Worm (Caenorhabditis elegans) whole organism, L4 larva: ENCODE results near the gene fipr-8.

Experiments used
- D1046.2 ChIP-seq: fragments of 200-800 bp; sonication (Bioruptor generic); IDR thresholded peaks from 2 replicates; pipeline ENCODE4 v1.3.6; 2022; ENCODE audit warnings: missing genetic modification characterization, missing compliant biosample characterization
- F37D6.2 ChIP-seq: sonication (generic microtip); optimal IDR thresholded peaks from 2 replicates; lab custom pipeline; 2016; ENCODE audit warnings: mild to moderate bottlenecking, missing genetic modification characterization, missing compliant biosample characterization
- F44E2.7 ChIP-seq: fragments of 200-800 bp; sonication (Bioruptor generic); IDR thresholded peaks from 2 replicates; pipeline ENCODE4 v2.1.2; 2022; ENCODE audit warnings: missing genetic modification characterization, missing compliant biosample characterization
- F49E8.2 ChIP-seq: sonication (generic microtip); optimal IDR thresholded peaks from 2 replicates; lab custom pipeline; 2016; ENCODE audit warnings: missing compliant biosample characterization, mild to moderate bottlenecking, missing genetic modification characterization, borderline replicate concordance
- R02D3.7 ChIP-seq: fragments of 150-350 bp; sonication (generic microtip); optimal IDR thresholded peaks from 3 replicates; lab custom pipeline; 2014; ENCODE audit warnings: missing biosample characterization, missing genetic modification characterization
- Y105C5A.15 ChIP-seq: fragments of 200-800 bp; sonication (Bioruptor generic); IDR thresholded peaks from 2 replicates; pipeline ENCODE4 v1.3.6; 2022; ENCODE audit warnings: missing genetic modification characterization, missing compliant biosample characterization
- Y48G9A.11 ChIP-seq: fragments of 200-800 bp; sonication (Bioruptor generic); IDR thresholded peaks from 2 replicates; pipeline ENCODE4 v1.3.6; 2022; ENCODE audit warnings: missing genetic modification reagents, missing genetic modification characterization, missing compliant biosample characterization
- Y75B8A.6 ChIP-seq: fragments of 200-800 bp; sonication (Bioruptor generic); IDR thresholded peaks from 2 replicates; pipeline ENCODE4 v1.3.6; 2022; ENCODE audit warnings: missing genetic modification reagents, missing genetic modification characterization, missing compliant biosample characterization
- ZK337.2 ChIP-seq: fragments of 200-800 bp; sonication (Bioruptor generic); IDR thresholded peaks from 2 replicates; pipeline ENCODE4 v1.3.6; 2022; ENCODE audit warnings: missing genetic modification reagents, missing genetic modification characterization, missing compliant biosample characterization
- ZK546.5 ChIP-seq, 2 experiments: sonication (generic microtip); optimal IDR thresholded peaks; 2 replicates each; lab custom pipeline; 2017; ENCODE audit warnings: missing biosample characterization in 2 of 2, missing genetic modification characterization in 2 of 2
- aha-1 ChIP-seq: fragments of 150-350 bp; peaks from one replicate; lab custom pipeline; 2014; ENCODE audit warnings: missing biosample characterization, missing genetic modification characterization
- aly-2 ChIP-seq: sonication (generic microtip); optimal IDR thresholded peaks from 2 replicates; lab custom pipeline; 2018; ENCODE audit warnings: missing biosample characterization, missing genetic modification characterization
- ama-1 ChIP-seq: fragments of 150-350 bp; optimal IDR thresholded peaks from 2 replicates; lab custom pipeline; 2014; ENCODE audit warnings: inconsistent platforms, mixed read lengths
- ceh-28 ChIP-seq: fragments of 150-350 bp; optimal IDR thresholded peaks from 2 replicates; lab custom pipeline; 2014; ENCODE audit warnings: missing biosample characterization, missing genetic modification reagents, missing genetic modification characterization
- ceh-62 ChIP-seq: sonication (generic microtip); optimal IDR thresholded peaks from 2 replicates; lab custom pipeline; 2017; ENCODE audit warnings: missing biosample characterization, missing genetic modification characterization
- cey-2 ChIP-seq: sonication (generic microtip); optimal IDR thresholded peaks from 3 replicates; lab custom pipeline; 2017; ENCODE audit warnings: missing genetic modification characterization, mild to moderate bottlenecking, missing compliant biosample characterization, antibody characterized with exemption, borderline replicate concordance; ENCODE audit not compliant: insufficient read depth
- ctbp-1 ChIP-seq: fragments of 200-800 bp; sonication (Bioruptor generic); IDR thresholded peaks from 2 replicates; pipeline ENCODE4 v1.3.6; 2022; ENCODE audit warnings: missing genetic modification reagents, missing genetic modification characterization, missing compliant biosample characterization
- daf-12 ChIP-seq: fragments of 150-350 bp; optimal IDR thresholded peaks from 2 replicates; lab custom pipeline; 2014; ENCODE audit warnings: missing biosample characterization, missing genetic modification reagents, missing genetic modification characterization
- daf-19 ChIP-seq: fragments of 200-800 bp; sonication (Bioruptor generic); conservative IDR thresholded peaks from 2 replicates; pipeline ENCODE4 v1.3.6; 2022; ENCODE audit warnings: missing genetic modification characterization, missing compliant biosample characterization
- dpl-1 ChIP-seq: fragments of 150-350 bp; optimal IDR thresholded peaks from 2 replicates; lab custom pipeline; 2014; ENCODE audit warnings: missing biosample characterization, missing genetic modification reagents, missing genetic modification characterization
- duxl-1 ChIP-seq: sonication (generic microtip); optimal IDR thresholded peaks from 2 replicates; lab custom pipeline; 2016; ENCODE audit warnings: mild to moderate bottlenecking, missing genetic modification characterization, moderate library complexity, missing compliant biosample characterization; ENCODE audit not compliant: poor library complexity
- dve-1 ChIP-seq: sonication (generic microtip); optimal IDR thresholded peaks from 2 replicates; lab custom pipeline; 2017; ENCODE audit warnings: antibody characterized with exemption, mild to moderate bottlenecking, missing genetic modification characterization, missing compliant biosample characterization; ENCODE audit not compliant: insufficient read depth
- egl-43 ChIP-seq: fragments of 200-800 bp; sonication (Bioruptor generic); IDR thresholded peaks from 2 replicates; pipeline ENCODE4 v1.3.6; 2022; ENCODE audit warnings: missing genetic modification reagents, missing genetic modification characterization, missing compliant biosample characterization
- fkh-10 ChIP-seq: fragments of 150-350 bp; optimal IDR thresholded peaks from 2 replicates; lab custom pipeline; 2014; ENCODE audit warnings: missing biosample characterization, missing genetic modification reagents, missing genetic modification characterization
- gei-8 ChIP-seq: fragments of 200-800 bp; sonication (Bioruptor generic); optimal IDR thresholded peaks from 2 replicates; lab custom pipeline; 2018; ENCODE audit warnings: mild to moderate bottlenecking, missing genetic modification characterization, missing compliant biosample characterization
- hlh-11 ChIP-seq: fragments of 200-800 bp; sonication (Bioruptor generic); optimal IDR thresholded peaks from 2 replicates; lab custom pipeline; 2018; ENCODE audit warnings: mild to moderate bottlenecking, missing genetic modification characterization, missing compliant biosample characterization
- jun-1 ChIP-seq: fragments of 150-350 bp; optimal IDR thresholded peaks from 2 replicates; lab custom pipeline; 2014; ENCODE audit warnings: missing biosample characterization, missing genetic modification reagents, missing genetic modification characterization
- lin-1 ChIP-seq: fragments of 200-800 bp; sonication (Bioruptor generic); IDR thresholded peaks from 2 replicates; pipeline ENCODE4 v1.3.6; 2022; ENCODE audit warnings: missing genetic modification reagents, missing genetic modification characterization, missing compliant biosample characterization
- lin-38 ChIP-seq: fragments of 200-800 bp; sonication (Bioruptor generic); IDR thresholded peaks from 2 replicates; pipeline ENCODE4 v1.3.6; 2022; ENCODE audit warnings: missing genetic modification reagents, missing genetic modification characterization, missing compliant biosample characterization
- lir-3 ChIP-seq: sonication (generic microtip); optimal IDR thresholded peaks from 2 replicates; lab custom pipeline; 2016; ENCODE audit warnings: mild to moderate bottlenecking, missing genetic modification characterization, missing compliant biosample characterization
- madf-9 ChIP-seq: fragments of 200-800 bp; sonication (Bioruptor generic); conservative IDR thresholded peaks from 2 replicates; pipeline ENCODE4 v1.3.6; 2022; ENCODE audit warnings: missing genetic modification reagents, missing genetic modification characterization, missing compliant biosample characterization
- mdt-29 ChIP-seq: fragments of 200-800 bp; sonication (Bioruptor generic); IDR thresholded peaks from 2 replicates; pipeline ENCODE4 v1.3.6; 2022; ENCODE audit warnings: missing genetic modification reagents, missing genetic modification characterization, missing compliant biosample characterization
- mep-1 ChIP-seq: fragments of 150-350 bp; sonication (generic microtip); optimal IDR thresholded peaks from 3 replicates; lab custom pipeline; 2014; ENCODE audit warnings: missing biosample characterization, missing genetic modification characterization
- mes-2 ChIP-seq: sonication (generic microtip); optimal IDR thresholded peaks from 2 replicates; lab custom pipeline; 2016; ENCODE audit warnings: missing genotype, mild to moderate bottlenecking, missing genetic modification characterization, missing compliant biosample characterization; ENCODE audit not compliant: poor library complexity, severe bottlenecking
- mxl-2 ChIP-seq: fragments of 200-800 bp; sonication (Bioruptor generic); conservative IDR thresholded peaks from 2 replicates; pipeline ENCODE4 v1.3.6; 2022; ENCODE audit warnings: missing genetic modification reagents, missing genetic modification characterization, missing compliant biosample characterization
- nhr-102 ChIP-seq: sonication (generic microtip); optimal IDR thresholded peaks from 2 replicates; lab custom pipeline; 2016; ENCODE audit warnings: mild to moderate bottlenecking, missing genetic modification characterization, moderate library complexity, missing compliant biosample characterization
- nhr-11 ChIP-seq: fragments of 150-350 bp; optimal IDR thresholded peaks from 2 replicates; lab custom pipeline; 2014; ENCODE audit warnings: missing biosample characterization, missing genetic modification characterization
- nhr-237 ChIP-seq: sonication (generic microtip); optimal IDR thresholded peaks from 2 replicates; lab custom pipeline; 2017; ENCODE audit warnings: missing biosample characterization, missing genetic modification characterization
- nhr-41 ChIP-seq: fragments of 200-800 bp; sonication (Bioruptor generic); IDR thresholded peaks from 2 replicates; pipeline ENCODE4 v1.3.6; 2022; ENCODE audit warnings: missing genetic modification reagents, missing genetic modification characterization, missing compliant biosample characterization
- nhr-77 ChIP-seq: fragments of 150-350 bp; optimal IDR thresholded peaks from 2 replicates; lab custom pipeline; 2014; ENCODE audit warnings: missing biosample characterization, missing genetic modification characterization
- php-3 ChIP-seq: fragments of 200-800 bp; sonication (Bioruptor generic); IDR thresholded peaks from 2 replicates; pipeline ENCODE4 v1.3.6; 2022; ENCODE audit warnings: missing genetic modification reagents, missing genetic modification characterization, missing compliant biosample characterization
- rbr-2 ChIP-seq: sonication (generic microtip); optimal IDR thresholded peaks from 2 replicates; lab custom pipeline; 2016; ENCODE audit warnings: missing genotype, missing genetic modification characterization, missing compliant biosample characterization
- set-16 ChIP-seq: fragments of 200-800 bp; sonication (Bioruptor generic); IDR thresholded peaks from 2 replicates; pipeline ENCODE4 v1.3.6; 2022; ENCODE audit warnings: missing genetic modification reagents, missing genetic modification characterization, missing compliant biosample characterization
- skn-1 ChIP-seq: fragments of 150-350 bp; optimal IDR thresholded peaks from 2 replicates; lab custom pipeline; 2014; ENCODE audit warnings: missing biosample characterization, missing genetic modification characterization
- spr-3 ChIP-seq: fragments of 200-800 bp; sonication (Bioruptor generic); optimal IDR thresholded peaks from 2 replicates; lab custom pipeline; 2018; ENCODE audit warnings: mild to moderate bottlenecking, missing genetic modification characterization, missing compliant biosample characterization
- tag-97 ChIP-seq: fragments of 200-800 bp; sonication (Bioruptor generic); IDR thresholded peaks from 2 replicates; pipeline ENCODE4 v1.3.6; 2022; ENCODE audit warnings: missing genetic modification characterization, missing compliant biosample characterization
- tra-1 ChIP-seq: fragments of 200-800 bp; sonication (Bioruptor generic); IDR thresholded peaks from 2 replicates; pipeline ENCODE4 v1.3.6; 2022; ENCODE audit warnings: missing genetic modification reagents, missing genetic modification characterization, missing compliant biosample characterization
- unc-130 ChIP-seq: sonication (generic microtip); optimal IDR thresholded peaks from 2 replicates; lab custom pipeline; 2016; ENCODE audit warnings: missing genetic modification reagents, missing genetic modification characterization, missing compliant biosample characterization
- unc-39 ChIP-seq: sonication (generic microtip); optimal IDR thresholded peaks from 2 replicates; lab custom pipeline; 2017; ENCODE audit warnings: missing biosample characterization, missing genetic modification characterization
- unc-62 ChIP-seq, 3 experiments: fragments of 150-350 bp in 1 of 3; sonication (generic microtip); optimal IDR thresholded peaks in 2 of 3; peaks in 1 of 3; 1 replicate in 1 of 3; 2 replicates in 2 of 3; lab custom pipeline; 2014 to 2017; ENCODE audit warnings: missing biosample characterization in 3 of 3, missing genetic modification characterization in 3 of 3, missing genetic modification reagents in 3 of 3, missing genotype in 1 of 3
- zip-2 ChIP-seq: fragments of 150-350 bp; optimal IDR thresholded peaks from 2 replicates; lab custom pipeline; 2014; ENCODE audit warnings: missing biosample characterization, missing genetic modification characterization
- ztf-11 ChIP-seq: fragments of 150-350 bp; optimal IDR thresholded peaks from 2 replicates; lab custom pipeline; 2014; ENCODE audit warnings: missing biosample characterization, missing genetic modification characterization

Gene fipr-8

DNA sequence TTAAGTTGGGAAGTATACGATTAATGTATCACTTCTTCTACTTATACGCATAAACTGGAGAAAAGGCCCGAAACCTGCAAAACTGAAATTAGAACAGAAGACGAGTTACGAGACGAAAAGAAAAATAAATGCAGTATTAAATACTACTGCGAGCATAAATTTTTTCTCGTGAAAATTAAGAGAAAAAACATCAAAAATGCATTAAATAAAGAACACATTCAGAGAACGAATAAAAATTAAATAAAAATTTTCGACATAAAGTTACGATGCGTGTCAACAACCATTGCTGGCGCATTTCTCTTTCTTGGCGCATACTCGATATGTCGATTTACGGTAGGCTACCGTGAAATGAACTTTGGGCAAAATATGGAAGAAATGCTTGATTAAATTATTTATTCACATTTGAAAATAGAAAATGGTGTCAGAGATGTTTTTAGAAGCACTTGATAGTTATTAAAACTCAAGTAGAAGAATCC lies 34.9 kb downstream of the fipr-8 start, which contains the start of the genes ZK856.19 and ZK856.11:
TSS of gene ZK856.19 (minus strand) at position 51 of the 476 bp plus-strand sequence.
TSS of gene ZK856.11 (minus strand) at position 76 of the 476 bp plus-strand sequence.
- TF ChIP-seq ztf-11 (tag; lab: Kevin White, UChicago), result no peak
- TF ChIP-seq duxl-1 (tag; lab: Kevin White, UChicago), result peak; percentile 74
- TF ChIP-seq tag-97 (GFP tag; lab: Robert Waterston, UW), result no peak
- no peak for TF ChIP-seq unc-39 (tag; lab: Kevin White, UChicago)
- no peak for TF ChIP-seq ceh-28 (tag; lab: Kevin White, UChicago)
- peak; percentile 72 for TF ChIP-seq mes-2 (tag; lab: Kevin White, UChicago)
- no peak for TF ChIP-seq fkh-10 (GFP tag; lab: Kevin White, UChicago)
- TF ChIP-seq egl-43 (GFP tag; lab: Robert Waterston, UW), result no peak
- no peak for TF ChIP-seq gei-8 (GFP tag; lab: Kevin White, UChicago)
- no peak for TF ChIP-seq Y105C5A.15 (GFP tag; lab: Robert Waterston, UW)
- TF ChIP-seq ZK546.5 (tag; optimal IDR thresholded peaks at IDR 0.05; lab: Kevin White, UChicago), result no peak
- TF ChIP-seq mdt-29 (GFP tag; lab: Robert Waterston, UW), result no peak
- no peak for TF ChIP-seq aha-1
- TF ChIP-seq Y48G9A.11 (GFP tag; lab: Robert Waterston, UW), result no peak
- no peak for TF ChIP-seq madf-9 (GFP tag; lab: Robert Waterston, UW)
- TF ChIP-seq ceh-62, result no peak
- no peak for TF ChIP-seq cey-2 (tag; lab: Kevin White, UChicago)
- no peak for TF ChIP-seq php-3 (GFP tag; lab: Robert Waterston, UW)
- no peak for TF ChIP-seq spr-3
- no peak for TF ChIP-seq mxl-2 (GFP tag; lab: Robert Waterston, UW)
- no peak for TF ChIP-seq ctbp-1 (GFP tag; lab: Robert Waterston, UW)
- TF ChIP-seq aly-2, result no peak
- TF ChIP-seq tra-1 (GFP tag; lab: Robert Waterston, UW), result no peak
- peak; percentile 44 for TF ChIP-seq dve-1 (tag; lab: Kevin White, UChicago)
- no peak for TF ChIP-seq lin-1 (GFP tag; lab: Robert Waterston, UW)
- no peak for TF ChIP-seq zip-2 (tag; lab: Kevin White, UChicago)
- peak; percentile 64 for TF ChIP-seq nhr-102 (tag; lab: Kevin White, UChicago)
- TF ChIP-seq mep-1 (tag; lab: Kevin White, UChicago), result peak; percentile 57
- no peak for TF ChIP-seq unc-130 (GFP tag; lab: Kevin White, UChicago)
- TF ChIP-seq daf-12 (tag; lab: Kevin White, UChicago), result no peak
- TF ChIP-seq nhr-77 (tag; lab: Kevin White, UChicago), result peak; percentile 10
- no peak for TF ChIP-seq jun-1 (tag; lab: Kevin White, UChicago)
- no peak for TF ChIP-seq lir-3 (tag; lab: Kevin White, UChicago)
- no peak for TF ChIP-seq set-16 (GFP tag; lab: Robert Waterston, UW)
- no peak for TF ChIP-seq daf-19 (GFP tag; lab: Robert Waterston, UW)
- no peak for TF ChIP-seq skn-1
- TF ChIP-seq nhr-237, result no peak
- TF ChIP-seq dpl-1 (GFP tag; lab: Kevin White, UChicago), result peak; percentile 57
- peak; percentile 35 for TF ChIP-seq hlh-11 (tag; lab: Kevin White, UChicago)
- TF ChIP-seq nhr-41 (GFP tag; lab: Robert Waterston, UW), result no peak
- TF ChIP-seq F49E8.2 (tag; lab: Kevin White, UChicago), result no peak
- TF ChIP-seq F37D6.2, result no peak
- no peak for TF ChIP-seq F44E2.7 (GFP tag; lab: Robert Waterston, UW)
- TF ChIP-seq lin-38 (GFP tag; lab: Robert Waterston, UW), result peak; percentile 70
- TF ChIP-seq ZK337.2 (GFP tag; lab: Robert Waterston, UW), result no peak
- TF ChIP-seq ama-1 (lab: Kevin White, UChicago), result peak; percentile 37
- no peak for TF ChIP-seq D1046.2 (GFP tag; lab: Robert Waterston, UW)
- TF ChIP-seq rbr-2 (tag; lab: Kevin White, UChicago), result peak; percentile 62
- peak; percentile 11 for TF ChIP-seq nhr-11 (tag; lab: Kevin White, UChicago)
- TF ChIP-seq R02D3.7, result peak; percentile 13
- TF ChIP-seq Y75B8A.6, result no peak
- no peak for TF ChIP-seq unc-62 (GFP tag; optimal IDR thresholded peaks at IDR 0.05 in 1 of 2; lab: Kevin White, UChicago)
- TF ChIP-seq unc-62 (tag; optimal IDR thresholded peaks at IDR 0.05; lab: Kevin White, UChicago), result no peak
